Fruit fly (Drosophila melanogaster) whole organism, adult: ENCODE data around the gene CG9806.

Source experiments
- CG11617 ChIP-seq: fragments of 200-800 bp; sonication (Bioruptor generic); optimal IDR thresholded peaks from 2 replicates; lab custom pipeline; 2017; ENCODE audit warnings: mild to moderate bottlenecking, missing biosample characterization, missing genetic modification reagents, missing genetic modification characterization
- CG14711 ChIP-seq: fragments of 200-800 bp; sonication (Bioruptor generic); optimal IDR thresholded peaks from 2 replicates; lab custom pipeline; 2018; ENCODE audit warnings: missing biosample characterization, mild to moderate bottlenecking, missing genetic modification characterization, moderate library complexity
- CG1620 ChIP-seq: fragments of 200-800 bp; sonication (Bioruptor generic); optimal IDR thresholded peaks from 2 replicates; lab custom pipeline; 2016; ENCODE audit warnings: missing biosample characterization, missing genetic modification characterization
- CG33017 ChIP-seq: fragments of 200-800 bp; sonication (Bioruptor generic); optimal IDR thresholded peaks from 2 replicates; lab custom pipeline; 2018; ENCODE audit warnings: missing biosample characterization, mild to moderate bottlenecking, missing genetic modification characterization, moderate library complexity
- CG5204 ChIP-seq: fragments of 200-800 bp; sonication (Bioruptor generic); optimal IDR thresholded peaks from 2 replicates; lab custom pipeline; 2016; ENCODE audit warnings: missing biosample characterization, missing genetic modification characterization
- CG7045 ChIP-seq: fragments of 200-800 bp; sonication (Bioruptor generic); optimal IDR thresholded peaks from 2 replicates; lab custom pipeline; 2017; ENCODE audit warnings: missing biosample characterization, mild to moderate bottlenecking, missing genetic modification characterization
- Crg-1 ChIP-seq: fragments of 200-800 bp; sonication (Bioruptor generic); optimal IDR thresholded peaks from 2 replicates; lab custom pipeline; 2016; ENCODE audit warnings: missing biosample characterization, missing genetic modification characterization
- Mnt ChIP-seq: fragments of 200-800 bp; sonication (Bioruptor generic); optimal IDR thresholded peaks from 2 replicates; lab custom pipeline; 2016; ENCODE audit warnings: missing biosample characterization, mild to moderate bottlenecking, missing genetic modification characterization
- bab1 ChIP-seq: fragments of 200-800 bp; sonication (Bioruptor generic); optimal IDR thresholded peaks from 3 replicates; lab custom pipeline; 2019; ENCODE audit warnings: missing biosample characterization, mild to moderate bottlenecking, missing genetic modification characterization, moderate library complexity
- cic ChIP-seq: fragments of 200-800 bp; sonication (Bioruptor generic); optimal IDR thresholded peaks from 2 replicates; lab custom pipeline; 2017; ENCODE audit warnings: missing biosample characterization, mild to moderate bottlenecking, missing genetic modification characterization, moderate library complexity
- kay ChIP-seq: fragments of 200-800 bp; sonication (Bioruptor generic); peaks from one replicate; lab custom pipeline; 2016; ENCODE audit warnings: missing biosample characterization, missing genetic modification characterization, borderline replicate concordance
- pad ChIP-seq: fragments of 200-800 bp; sonication (Bioruptor generic); optimal IDR thresholded peaks from 3 replicates; lab custom pipeline; 2017; ENCODE audit warnings: missing biosample characterization, missing genetic modification characterization, mild to moderate bottlenecking, moderate library complexity, missing genetic modification reagents
- tj ChIP-seq: fragments of 200-800 bp; sonication (Bioruptor generic); optimal IDR thresholded peaks from 3 replicates; lab custom pipeline; 2017; ENCODE audit warnings: missing biosample characterization, mild to moderate bottlenecking, missing genetic modification characterization, moderate library complexity

DNA sequence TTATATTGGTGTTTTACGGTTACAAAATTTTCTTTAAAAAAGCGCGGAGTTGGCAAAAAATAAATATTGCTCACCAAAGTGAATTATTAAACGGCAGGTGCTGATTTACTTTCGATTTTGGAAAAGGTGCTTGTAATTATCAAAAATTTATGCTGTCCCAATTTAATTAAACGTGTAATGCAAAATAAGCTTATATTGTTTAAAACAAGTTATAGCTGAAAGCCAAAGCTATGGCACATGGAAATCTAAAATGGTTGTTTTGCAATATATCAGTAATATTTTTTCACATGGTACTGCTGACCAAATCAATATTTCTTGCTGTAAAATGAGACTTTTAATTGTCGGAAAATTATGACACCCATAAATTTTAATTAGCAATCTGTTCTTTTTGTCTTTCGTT is 40.7 kb downstream of the CG9806 start:
- TF ChIP-seq CG33017 (tag; lab: Kevin White, UChicago) (no peak), pad (GFP tag; lab: Kevin White, UChicago) (no peak), Mnt (GFP tag; lab: Kevin White, UChicago) (no peak), CG14711 (tag; lab: Kevin White, UChicago) (no peak), tj (peak; percentile 96), bab1 (GFP tag; lab: Kevin White, UChicago) (no peak), cic (GFP tag; lab: Kevin White, UChicago) (no peak), CG5204 (GFP tag; lab: Kevin White, UChicago) (no peak), kay (no peak), CG11617 (GFP tag; lab: Kevin White, UChicago) (no peak), Crg-1 (GFP tag; lab: Kevin White, UChicago) (no peak), CG7045 (GFP tag; lab: Kevin White, UChicago) (no peak), CG1620 (GFP tag; lab: Kevin White, UChicago) (no peak)
